Worm (Caenorhabditis elegans): ENCODE results near the gene M01H9.10.

M01H9.10 gene

ce11 chrIV:4472418-4473173 is 7.3 kb downstream of the M01H9.10 start (continued):
- TF ChIP-seq elt-3 (tag; optimal IDR thresholded peaks at IDR 0.05) (peak in 3 of 6 experiments; percentile 17 to 82 (median 33)), ama-1 (optimal IDR thresholded peaks at IDR 0.05) (peak; percentile 36), C34B4.2 (tag; optimal IDR thresholded peaks at IDR 0.05) (no peak), ets-5 (GFP tag; IDR thresholded peaks at IDR 0.05) (no peak), C04F5.9 (tag; optimal IDR thresholded peaks at IDR 0.05) (peak; percentile 6), lin-35 (GFP tag; optimal IDR thresholded peaks at IDR 0.05) (peak; percentile 17 to 68), nhr-12 (tag; optimal IDR thresholded peaks at IDR 0.05) (no peak), nhr-77 (tag; optimal IDR thresholded peaks at IDR 0.05) (no peak), dpl-1 (GFP tag; optimal IDR thresholded peaks at IDR 0.05) (peak; percentile 7 to 36 (median 9)), nhr-90 (tag; optimal IDR thresholded peaks at IDR 0.05; ENCODE audit: poor library complexity) (peak; percentile 71), nhr-11 (tag; optimal IDR thresholded peaks at IDR 0.05) (no peak), fkh-10 (GFP tag; optimal IDR thresholded peaks at IDR 0.05) (no peak), efl-1 (optimal IDR thresholded peaks at IDR 0.05) (peak in 1 of 2 experiments; percentile 23), efl-1 (GFP tag; optimal IDR thresholded peaks at IDR 0.05 in 1 of 2) (peak; percentile 37 to 93), lin-14 (GFP tag; optimal IDR thresholded peaks at IDR 0.05) (peak; percentile 91), alr-1 (tag; optimal IDR thresholded peaks at IDR 0.05; ENCODE audit: borderline replicate concordance) (no peak), nhr-47 (tag; optimal IDR thresholded peaks at IDR 0.05) (peak; percentile 44), ces-1 (GFP tag; optimal IDR thresholded peaks at IDR 0.05) (no peak), efl-3 (GFP tag; optimal IDR thresholded peaks at IDR 0.05) (no peak), hlh-17 (GFP tag; optimal IDR thresholded peaks at IDR 0.05; ENCODE audit: borderline replicate concordance) (no peak), snu-23 (GFP tag; optimal IDR thresholded peaks at IDR 0.05) (peak; percentile 80), ztf-4 (tag; optimal IDR thresholded peaks at IDR 0.05) (peak; percentile 30), nhr-71 (tag; optimal IDR thresholded peaks at IDR 0.05) (peak; percentile 77), ceh-90 (tag; optimal IDR thresholded peaks at IDR 0.05) (no peak), fkh-4 (tag; optimal IDR thresholded peaks at IDR 0.05; ENCODE audit: borderline replicate concordance) (no peak), F16B12.6 (tag; optimal IDR thresholded peaks at IDR 0.05) (no peak), lin-39 (tag; optimal IDR thresholded peaks at IDR 0.05) (no peak), mep-1 (tag; optimal IDR thresholded peaks at IDR 0.05) (peak; percentile 45), egl-27 (tag; optimal IDR thresholded peaks at IDR 0.05) (no peak), hlh-4 (tag; optimal IDR thresholded peaks at IDR 0.05) (no peak), sox-4 (tag; optimal IDR thresholded peaks at IDR 0.05) (no peak), mab-9 (GFP tag; IDR thresholded peaks at IDR 0.05) (no peak), zag-1 (tag; optimal IDR thresholded peaks at IDR 0.05) (no peak)

- TF ChIP-seq efl-1 (optimal IDR thresholded peaks at IDR 0.05) (peak; percentile 57 to 77), efl-1 (GFP tag; optimal IDR thresholded peaks at IDR 0.05 in 1 of 2) (peak; percentile 78 to 97), tlp-1 (tag; optimal IDR thresholded peaks at IDR 0.05) (no peak), jun-1 (tag; optimal IDR thresholded peaks at IDR 0.05) (no peak), nhr-19 (GFP tag; conservative IDR thresholded peaks at IDR 0.05) (peak; percentile 34), skn-1 (tag; optimal IDR thresholded peaks at IDR 0.05) (no peak), ceh-90 (tag; optimal IDR thresholded peaks at IDR 0.05) (no peak), hlh-4 (tag; optimal IDR thresholded peaks at IDR 0.05) (no peak), blmp-1 (tag; optimal IDR thresholded peaks at IDR 0.05) (peak; percentile 6), pqm-1 (tag; optimal IDR thresholded peaks at IDR 0.05) (no peak), ztf-11 (tag; optimal IDR thresholded peaks at IDR 0.05) (peak in 1 of 2 experiments; percentile 38), unc-86 (tag; optimal IDR thresholded peaks at IDR 0.05) (peak; percentile 21), lin-39 (tag; optimal IDR thresholded peaks at IDR 0.05) (no peak), grh-1 (GFP tag; IDR thresholded peaks at IDR 0.05) (no peak), C34B4.2 (tag; optimal IDR thresholded peaks at IDR 0.05) (no peak), ceh-82 (tag; optimal IDR thresholded peaks at IDR 0.05) (peak in 2 of 3 experiments; percentile 14 to 23), C04F5.9 (tag; optimal IDR thresholded peaks at IDR 0.05) (no peak), aly-2 (tag; optimal IDR thresholded peaks at IDR 0.05) (no peak), ceh-88 (GFP tag; IDR thresholded peaks at IDR 0.05) (peak; percentile 43; the same call in 1 of the 2 replicates), lin-14 (GFP tag; optimal IDR thresholded peaks at IDR 0.05) (peak; percentile 55), zip-4 (GFP tag; optimal IDR thresholded peaks at IDR 0.05) (peak; percentile 21), elt-3 (tag; optimal IDR thresholded peaks at IDR 0.05) (peak in 1 of 6 experiments; percentile 33), lin-13 (GFP tag; optimal IDR thresholded peaks at IDR 0.05) (peak; percentile 3), tbx-2 (tag; optimal IDR thresholded peaks at IDR 0.05) (peak; percentile 11)
These were observed 8.8 kb downstream of the M01H9.10 start for ce11 chrIV:4470885-4471772.
